Worm (Caenorhabditis elegans): ENCODE results near the gene str-1.

ce11 chrIV:7154356-7154755 lies 19.2 kb upstream of the str-1 start, which contains the start of gene C34D4.2:
- TF ChIP-seq ref-1 (GFP tag; conservative IDR thresholded peaks at IDR 0.05), result no peak
- TF ChIP-seq ztf-29 (GFP tag; IDR thresholded peaks at IDR 0.05), result no peak
- no peak for TF ChIP-seq med-1 (GFP tag; optimal IDR thresholded peaks at IDR 0.05; ENCODE audit: insufficient read depth)
- TF ChIP-seq flt-1 (GFP tag; IDR thresholded peaks at IDR 0.05), result no peak
- TF ChIP-seq cog-1 (tag; optimal IDR thresholded peaks at IDR 0.05), result no peak
- TF ChIP-seq tab-1 (GFP tag; IDR thresholded peaks at IDR 0.05), result no peak
- TF ChIP-seq ztf-23 (GFP tag; IDR thresholded peaks at IDR 0.05), result no peak
- TF ChIP-seq klf-2 (GFP tag; conservative IDR thresholded peaks at IDR 0.05), result no peak
- TF ChIP-seq T22C8.4 (GFP tag; IDR thresholded peaks at IDR 0.05), result no peak
